Worm (Caenorhabditis elegans): ENCODE measurements around the gene C08D8.7.

DNA sequence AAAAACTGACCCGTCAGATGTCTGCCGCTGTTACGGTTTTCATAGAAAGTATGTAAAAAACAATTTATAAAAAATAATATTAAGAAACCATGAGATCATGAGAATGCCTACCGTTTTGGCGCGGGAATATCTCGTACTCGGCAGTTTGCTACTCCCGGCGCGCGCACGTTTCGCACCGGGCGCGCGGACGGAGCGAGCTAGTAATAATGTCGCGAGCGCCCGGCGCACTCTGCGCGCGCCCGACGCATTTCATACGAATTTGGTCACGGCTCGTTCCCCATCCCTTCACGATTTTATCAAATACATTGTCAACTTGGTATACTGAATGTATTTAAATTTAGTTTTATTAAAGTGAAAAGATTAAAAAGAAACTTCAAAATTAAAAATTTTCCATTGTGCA, 15.1 kb upstream of the C08D8.7 start:
- TF ChIP-seq nhr-12 (tag; optimal IDR thresholded peaks at IDR 0.05): no peak
- TF ChIP-seq lir-3 (tag; optimal IDR thresholded peaks at IDR 0.05; ENCODE audit: poor library complexity): no peak
- TF ChIP-seq blmp-1 (tag; optimal IDR thresholded peaks at IDR 0.05): no peak
- no peak for TF ChIP-seq lsy-2 (tag; optimal IDR thresholded peaks at IDR 0.05)
- no peak for TF ChIP-seq grh-1 (GFP tag; IDR thresholded peaks at IDR 0.05)

All from whole organism, L1 larva.